Worm (Caenorhabditis elegans) whole organism, late embryonic: Measurements from ENCODE around the gene K12D12.4.

ENCODE experiments used
- C38D4.7 ChIP-seq: fragments of 200-800 bp; sonication (Bioruptor generic); optimal IDR thresholded peaks from 2 replicates; lab custom pipeline; 2018; ENCODE audit warnings: mild to moderate bottlenecking, missing genetic modification characterization, moderate library complexity, missing compliant biosample characterization
- F13H6.1 ChIP-seq: sonication (generic microtip); optimal IDR thresholded peaks from 2 replicates; lab custom pipeline; 2016; ENCODE audit warnings: missing genetic modification characterization, missing compliant biosample characterization
- Y22D7AL.16 ChIP-seq: sonication (generic microtip); optimal IDR thresholded peaks from 2 replicates; lab custom pipeline; 2016; ENCODE audit warnings: missing genetic modification characterization, missing compliant biosample characterization
- ceh-18 ChIP-seq: sonication (generic microtip); optimal IDR thresholded peaks from 2 replicates; lab custom pipeline; 2016; ENCODE audit warnings: missing genetic modification characterization, missing compliant biosample characterization
- ceh-22 ChIP-seq: sonication (generic microtip); optimal IDR thresholded peaks from 2 replicates; lab custom pipeline; 2017; ENCODE audit warnings: missing biosample characterization, missing genetic modification characterization
- ceh-30 ChIP-seq: fragments of 150-350 bp; optimal IDR thresholded peaks from 2 replicates; lab custom pipeline; 2014; ENCODE audit warnings: missing biosample characterization, missing genetic modification characterization
- ceh-31 ChIP-seq: sonication (generic microtip); optimal IDR thresholded peaks from 2 replicates; lab custom pipeline; 2016; ENCODE audit warnings: missing genetic modification characterization, missing compliant biosample characterization
- ceh-45 ChIP-seq: fragments of 200-800 bp; sonication (Bioruptor generic); IDR thresholded peaks from 2 replicates; pipeline ENCODE4 v1.3.6; 2022; ENCODE audit warnings: missing genetic modification reagents, missing genetic modification characterization, missing compliant biosample characterization
- ceh-48 ChIP-seq: sonication (generic microtip); optimal IDR thresholded peaks from 2 replicates; lab custom pipeline; 2016; ENCODE audit warnings: missing genetic modification characterization, inconsistent platforms, missing compliant biosample characterization
- ceh-9 ChIP-seq: sonication (generic microtip); optimal IDR thresholded peaks from 2 replicates; lab custom pipeline; 2016; ENCODE audit warnings: mild to moderate bottlenecking, missing genetic modification characterization, inconsistent platforms, missing compliant biosample characterization
- che-1 ChIP-seq: sonication (generic microtip); optimal IDR thresholded peaks from 2 replicates; lab custom pipeline; 2016; ENCODE audit warnings: mild to moderate bottlenecking, missing genetic modification characterization, missing compliant biosample characterization
- dmd-4 ChIP-seq: sonication (generic microtip); optimal IDR thresholded peaks from 2 replicates; lab custom pipeline; 2016; ENCODE audit warnings: borderline replicate concordance, missing genetic modification characterization, missing compliant biosample characterization
- dve-1 ChIP-seq: sonication (generic microtip); optimal IDR thresholded peaks from 2 replicates; lab custom pipeline; 2017; ENCODE audit warnings: antibody characterized with exemption, mild to moderate bottlenecking, missing genetic modification characterization, missing compliant biosample characterization
- elt-4 ChIP-seq: sonication (generic microtip); optimal IDR thresholded peaks from 2 replicates; lab custom pipeline; 2016; ENCODE audit warnings: missing genetic modification characterization, missing compliant biosample characterization
- ets-4 ChIP-seq: sonication (generic microtip); optimal IDR thresholded peaks from 2 replicates; lab custom pipeline; 2016; ENCODE audit warnings: missing genetic modification characterization, missing compliant biosample characterization
- fkh-10 ChIP-seq: fragments of 150-350 bp; optimal IDR thresholded peaks from 2 replicates; lab custom pipeline; 2014; ENCODE audit warnings: missing biosample characterization, missing genetic modification reagents, missing genetic modification characterization
- fkh-6 ChIP-seq: sonication (generic microtip); optimal IDR thresholded peaks from 2 replicates; lab custom pipeline; 2016; ENCODE audit warnings: missing genetic modification characterization, missing compliant biosample characterization
- hlh-15 ChIP-seq: sonication (generic microtip); optimal IDR thresholded peaks from 2 replicates; lab custom pipeline; 2016; ENCODE audit warnings: missing genetic modification characterization, missing compliant biosample characterization
- hlh-30 ChIP-seq: sonication (generic microtip); optimal IDR thresholded peaks from 2 replicates; lab custom pipeline; 2017; ENCODE audit warnings: antibody characterized with exemption, missing genetic modification characterization, missing compliant biosample characterization; ENCODE audit not compliant: insufficient read depth
- hlh-8 ChIP-seq: sonication (generic microtip); optimal IDR thresholded peaks from 2 replicates; lab custom pipeline; 2016; ENCODE audit warnings: missing genotype, missing genetic modification characterization, missing compliant biosample characterization
- lim-6 ChIP-seq: sonication (generic microtip); optimal IDR thresholded peaks from 2 replicates; lab custom pipeline; 2016; ENCODE audit warnings: missing genetic modification characterization, missing compliant biosample characterization
- madf-2 ChIP-seq: sonication (generic microtip); optimal IDR thresholded peaks from 2 replicates; lab custom pipeline; 2017; ENCODE audit warnings: missing genetic modification characterization, missing compliant biosample characterization
- mec-3 ChIP-seq: sonication (generic microtip); optimal IDR thresholded peaks from 2 replicates; lab custom pipeline; 2016; ENCODE audit warnings: borderline replicate concordance, missing genetic modification characterization, missing compliant biosample characterization
- nfya-1 ChIP-seq: sonication (generic microtip); optimal IDR thresholded peaks from 2 replicates; lab custom pipeline; 2017; ENCODE audit warnings: missing genetic modification characterization, mild to moderate bottlenecking, missing compliant biosample characterization, antibody characterized with exemption, moderate library complexity
- nhr-232 ChIP-seq: sonication (generic microtip); optimal IDR thresholded peaks from 2 replicates; lab custom pipeline; 2016; ENCODE audit warnings: missing genetic modification characterization, missing compliant biosample characterization
- pag-3 ChIP-seq: sonication (generic microtip); optimal IDR thresholded peaks from 2 replicates; lab custom pipeline; 2016; ENCODE audit warnings: missing compliant biosample characterization, missing genetic modification characterization, borderline replicate concordance
- pat-9 ChIP-seq: fragments of 200-800 bp; sonication (Bioruptor generic); optimal IDR thresholded peaks from 2 replicates; lab custom pipeline; 2018; ENCODE audit warnings: mild to moderate bottlenecking, missing genetic modification characterization, moderate library complexity, missing compliant biosample characterization
- pax-1 ChIP-seq: fragments of 150-350 bp; optimal IDR thresholded peaks from 2 replicates; lab custom pipeline; 2014; ENCODE audit warnings: missing biosample characterization, missing genetic modification characterization
- pha-2 ChIP-seq: sonication (generic microtip); optimal IDR thresholded peaks from 2 replicates; lab custom pipeline; 2017; ENCODE audit warnings: mild to moderate bottlenecking, missing genetic modification characterization, missing compliant biosample characterization
- pha-4 ChIP-seq: fragments of 150-350 bp; optimal IDR thresholded peaks from 2 replicates; lab custom pipeline; 2018; ENCODE audit warnings: missing biosample characterization, missing genetic modification reagents, missing genetic modification characterization
- rnt-1 ChIP-seq: sonication (generic microtip); optimal IDR thresholded peaks from 2 replicates; lab custom pipeline; 2016; ENCODE audit warnings: missing genetic modification characterization, missing compliant biosample characterization
- sdc-2 ChIP-seq: sonication (generic microtip); optimal IDR thresholded peaks from 2 replicates; lab custom pipeline; 2016; ENCODE audit warnings: missing genotype, missing genetic modification characterization, missing compliant biosample characterization
- sox-2 ChIP-seq: fragments of 200-800 bp; sonication (Bioruptor generic); IDR thresholded peaks from 2 replicates; pipeline ENCODE4 v1.3.6; 2022; ENCODE audit warnings: missing genetic modification reagents, missing genetic modification characterization, missing compliant biosample characterization
- sox-4 ChIP-seq: sonication (generic microtip); optimal IDR thresholded peaks from 2 replicates; lab custom pipeline; 2017; ENCODE audit warnings: mild to moderate bottlenecking, missing genetic modification characterization, inconsistent platforms, missing compliant biosample characterization
- syd-9 ChIP-seq: sonication (generic microtip); optimal IDR thresholded peaks from 2 replicates; lab custom pipeline; 2016; ENCODE audit warnings: mild to moderate bottlenecking, missing genetic modification characterization, moderate library complexity, missing compliant biosample characterization
- tbx-2 ChIP-seq: sonication (generic microtip); optimal IDR thresholded peaks from 2 replicates; lab custom pipeline; 2016; ENCODE audit warnings: missing genetic modification characterization, missing compliant biosample characterization
- tbx-7 ChIP-seq: sonication (generic microtip); optimal IDR thresholded peaks from 2 replicates; lab custom pipeline; 2016; ENCODE audit warnings: missing genotype, missing genetic modification characterization, missing compliant biosample characterization
- unc-3 ChIP-seq, 2 experiments: fragments of 200-800 bp in 1 of 2; sonication (Bioruptor generic) in 1 of 2; sonication (generic microtip) in 1 of 2; conservative IDR thresholded peaks in 1 of 2; optimal IDR thresholded peaks in 1 of 2; 2 replicates each; pipeline versions ENCODE4 v1.3.6 to Lab custom; 2016 to 2022; ENCODE audit warnings: missing compliant biosample characterization in 2 of 2, missing genetic modification characterization in 2 of 2, missing genetic modification reagents in 1 of 2
- unc-55 ChIP-seq: sonication (generic microtip); optimal IDR thresholded peaks from 2 replicates; lab custom pipeline; 2017; ENCODE audit warnings: missing biosample characterization, missing genetic modification reagents, missing genetic modification characterization

The K12D12.4 gene

ce11 chrII:11842766-11843165 lies 22.8 kb downstream of the K12D12.4 start:
- no peak for TF ChIP-seq pha-4 (tag; lab: Kevin White, UChicago)
- no peak for TF ChIP-seq hlh-8 (tag; lab: Kevin White, UChicago)
- TF ChIP-seq sdc-2 (tag; lab: Kevin White, UChicago): no peak
- TF ChIP-seq sox-4 (tag; lab: Kevin White, UChicago): no peak
- TF ChIP-seq che-1: no peak
- TF ChIP-seq ceh-22 (tag; lab: Kevin White, UChicago): no peak
- no peak for TF ChIP-seq syd-9 (tag; lab: Kevin White, UChicago)
- TF ChIP-seq lim-6 (tag; lab: Kevin White, UChicago): no peak
- no peak for TF ChIP-seq mec-3 (tag; lab: Kevin White, UChicago)
- no peak for TF ChIP-seq ceh-31 (tag; lab: Kevin White, UChicago)
- no peak for TF ChIP-seq tbx-7 (tag; lab: Kevin White, UChicago)
- no peak for TF ChIP-seq hlh-30 (tag; lab: Kevin White, UChicago)
- TF ChIP-seq unc-55 (GFP tag; lab: Kevin White, UChicago): no peak
- TF ChIP-seq ceh-18: no peak
- no peak for TF ChIP-seq pha-2
- TF ChIP-seq tbx-2 (tag; lab: Kevin White, UChicago): no peak
- no peak for TF ChIP-seq rnt-1 (tag; lab: Kevin White, UChicago)
- no peak for TF ChIP-seq pag-3 (tag; lab: Kevin White, UChicago)
- no peak for TF ChIP-seq fkh-10
- no peak for TF ChIP-seq Y22D7AL.16 (tag; lab: Kevin White, UChicago)

ce11 chrII:11842317-11842716 lies 23.2 kb downstream of the K12D12.4 start, which contains the start of gene T27D12.1:
TSS of gene T27D12.1 (plus strand) at chrII:11842617.
- TF ChIP-seq sox-2 (GFP tag; lab: Robert Waterston, UW) (no peak), ceh-9 (no peak), pat-9 (tag; lab: Kevin White, UChicago) (no peak), ceh-30 (tag; lab: Kevin White, UChicago) (no peak), dmd-4 (tag; lab: Kevin White, UChicago) (no peak), pax-1 (tag; lab: Kevin White, UChicago) (no peak), ceh-48 (no peak), F13H6.1 (tag; lab: Kevin White, UChicago) (no peak), unc-3 (GFP tag; conservative IDR thresholded peaks at IDR 0.05; lab: Robert Waterston, UW) (no peak), unc-3 (tag; optimal IDR thresholded peaks at IDR 0.05; lab: Kevin White, UChicago) (no peak), sox-4 (tag; lab: Kevin White, UChicago) (no peak), hlh-15 (no peak), ets-4 (tag; lab: Kevin White, UChicago) (no peak), C38D4.7 (no peak), elt-4 (tag; lab: Kevin White, UChicago) (no peak)

DNA sequence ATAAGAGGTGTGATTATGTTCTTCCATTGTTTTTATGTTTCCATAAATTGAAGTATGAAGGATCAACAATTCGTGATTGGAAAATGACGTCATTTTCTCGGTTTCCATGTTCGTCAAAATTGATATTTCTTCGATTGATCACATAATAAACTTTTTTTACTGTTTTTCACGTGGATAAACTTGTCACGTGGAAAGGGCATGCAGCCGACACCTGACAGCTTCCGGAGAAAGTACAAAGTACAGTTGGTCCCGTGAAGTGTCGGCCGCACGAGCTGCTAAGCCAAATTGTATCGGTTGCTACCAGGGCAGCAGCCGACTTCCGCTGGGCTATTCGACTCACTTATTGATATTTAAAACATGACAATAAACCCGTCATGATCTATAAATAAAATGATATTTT lies 23.9 kb downstream of the K12D12.4 start:
- TF ChIP-seq ceh-22 (tag; lab: Kevin White, UChicago): no peak
- TF ChIP-seq pha-4 (tag; lab: Kevin White, UChicago): no peak
- no peak for TF ChIP-seq madf-2 (tag; lab: Kevin White, UChicago)
- TF ChIP-seq dve-1 (tag; lab: Kevin White, UChicago): no peak
- TF ChIP-seq nfya-1: no peak
- no peak for TF ChIP-seq tbx-2 (tag; lab: Kevin White, UChicago)

ce11 chrII:11839116-11839515 lies 26.4 kb downstream of the K12D12.4 start:
- TF ChIP-seq unc-55 (GFP tag; lab: Kevin White, UChicago) (no peak), tbx-7 (tag; lab: Kevin White, UChicago) (no peak), Y22D7AL.16 (tag; lab: Kevin White, UChicago) (no peak), nhr-232 (tag; lab: Kevin White, UChicago) (no peak), ceh-45 (GFP tag; lab: Robert Waterston, UW) (no peak), fkh-6 (no peak), nfya-1 (no peak), F13H6.1 (tag; lab: Kevin White, UChicago) (no peak), sox-2 (GFP tag; lab: Robert Waterston, UW) (no peak), lim-6 (tag; lab: Kevin White, UChicago) (no peak)
- TF ChIP-seq, all 69 proteins: peak for 0
